Worm (Caenorhabditis elegans) whole organism, young adult: ENCODE measurements around the gene str-136.

Experiments
- athp-1 ChIP-seq: sonication (generic microtip); optimal IDR thresholded peaks from 2 replicates; lab custom pipeline; 2017; ENCODE audit warnings: mild to moderate bottlenecking, missing genetic modification characterization, missing compliant biosample characterization
- dpl-1 ChIP-seq: fragments of 150-350 bp; optimal IDR thresholded peaks from 2 replicates; lab custom pipeline; 2014; ENCODE audit warnings: missing biosample characterization, missing genetic modification reagents, missing genetic modification characterization
- hmg-1.2 ChIP-seq: fragments of 200-800 bp; sonication (Bioruptor generic); IDR thresholded peaks from 2 replicates; pipeline ENCODE4 v1.3.6; 2022; ENCODE audit warnings: missing genetic modification reagents, missing genetic modification characterization, missing compliant biosample characterization
- nfya-1 ChIP-seq: sonication (generic microtip); optimal IDR thresholded peaks from 2 replicates; lab custom pipeline; 2017; ENCODE audit warnings: antibody characterized with exemption, missing compliant biosample characterization, missing genetic modification characterization, borderline replicate concordance; ENCODE audit not compliant: insufficient read depth
- pha-4 ChIP-seq: fragments of 150-350 bp; sonication (generic microtip); optimal IDR thresholded peaks from 2 replicates; lab custom pipeline; 2014; ENCODE audit warnings: missing biosample characterization, missing genetic modification reagents, missing genetic modification characterization
- snpc-1.1 ChIP-seq: sonication (generic microtip); optimal IDR thresholded peaks from 2 replicates; lab custom pipeline; 2017; ENCODE audit warnings: missing genetic modification characterization, mild to moderate bottlenecking, missing compliant biosample characterization, antibody characterized with exemption, moderate library complexity, missing genotype, missing genetic modification reagents; ENCODE audit not compliant: insufficient read depth
- snpc-4 ChIP-seq, 5 experiments: fragments of 150-350 bp in 1 of 5; sonication (generic microtip) in 4 of 5; optimal IDR thresholded peaks; 2 replicates each; lab custom pipeline; 2014 to 2018; ENCODE audit warnings: missing genetic modification characterization in 5 of 5, missing biosample characterization in 3 of 5, antibody characterized with exemption in 2 of 5, mild to moderate bottlenecking in 2 of 5, missing compliant biosample characterization in 2 of 5, missing genotype in 2 of 5, moderate library complexity in 2 of 5, missing genetic modification reagents in 1 of 5
- zfh-2 ChIP-seq: fragments of 200-800 bp; sonication (Bioruptor generic); conservative IDR thresholded peaks from 2 replicates; pipeline ENCODE4 v1.3.6; 2022; ENCODE audit warnings: missing genetic modification reagents, missing genetic modification characterization, missing compliant biosample characterization

DNA sequence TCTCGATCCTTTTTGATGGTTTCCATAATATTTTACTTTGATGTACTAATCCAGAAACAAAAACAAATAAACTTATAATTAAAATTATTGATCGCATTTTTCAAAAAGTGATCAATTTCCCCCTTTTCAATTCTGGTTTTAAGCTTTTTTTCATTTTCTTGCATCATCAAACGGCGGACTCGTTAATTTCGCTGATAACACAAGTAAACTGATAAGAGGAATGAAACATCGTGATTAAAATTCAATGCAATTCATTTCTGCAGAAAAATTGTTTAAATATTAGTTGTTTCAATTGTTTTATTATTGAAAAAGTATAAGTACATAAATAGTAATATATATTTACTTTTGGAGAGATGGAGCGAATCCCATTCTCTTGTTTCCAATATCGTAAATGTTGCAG lies 11.5 kb downstream of the str-136 start:
- TF ChIP-seq pha-4 (no peak), athp-1 (no peak), zfh-2 (no peak), nfya-1 (tag; lab: Kevin White, UChicago) (no peak), hmg-1.2 (no peak), snpc-4 (GFP tag; optimal IDR thresholded peaks at IDR 0.05; lab: Kevin White, UChicago) (no peak), snpc-4 (tag; optimal IDR thresholded peaks at IDR 0.05; lab: Kevin White, UChicago) (peak in 1 of 4 experiments; percentile 5), dpl-1 (GFP tag; lab: Kevin White, UChicago) (no peak), snpc-1.1 (tag; lab: Kevin White, UChicago) (no peak)
